Fruit fly (Drosophila melanogaster) whole organism, embryonic: ENCODE measurements around the gene Chchd2.

ENCODE experiments used
- Atf-2 ChIP-seq: fragments of 200-800 bp; sonication (Bioruptor generic); optimal IDR thresholded peaks from 2 replicates; lab custom pipeline; 2016; ENCODE audit warnings: missing biosample characterization, missing genetic modification characterization
- Atf3 ChIP-seq: fragments of 200-800 bp; sonication (Bioruptor generic); optimal IDR thresholded peaks from 3 replicates; lab custom pipeline; 2016; ENCODE audit warnings: missing biosample characterization, missing genetic modification characterization
- CG10321 ChIP-seq: fragments of 200-800 bp; sonication (Bioruptor generic); IDR thresholded peaks from 2 replicates; pipeline ENCODE4 v1.3.6; 2022; ENCODE audit warnings: missing biosample characterization, missing genetic modification characterization
- CG10431 ChIP-seq: fragments of 200-800 bp; sonication (Bioruptor generic); optimal IDR thresholded peaks from 3 replicates; lab custom pipeline; 2018; ENCODE audit warnings: missing biosample characterization, mild to moderate bottlenecking, missing genetic modification characterization
- CG13287 ChIP-seq: fragments of 200-800 bp; sonication (Bioruptor generic); IDR thresholded peaks from 2 replicates; pipeline ENCODE4 v1.3.6; 2022; ENCODE audit warnings: missing biosample characterization, missing genetic modification characterization; ENCODE audit not compliant: partially characterized antibody
- CG13296 ChIP-seq: fragments of 200-800 bp; sonication (Bioruptor generic); optimal IDR thresholded peaks from 3 replicates; lab custom pipeline; 2018; ENCODE audit warnings: missing biosample characterization, mild to moderate bottlenecking, missing genetic modification characterization
- CG14860 ChIP-seq: fragments of 200-800 bp; sonication (Bioruptor generic); IDR thresholded peaks from 3 replicates; pipeline ENCODE4 v1.3.6; 2022; ENCODE audit warnings: missing biosample characterization, missing genetic modification characterization; ENCODE audit not compliant: partially characterized antibody
- CG16815 ChIP-seq: fragments of 200-800 bp; sonication (Bioruptor generic); optimal IDR thresholded peaks from 3 replicates; lab custom pipeline; 2017; ENCODE audit warnings: missing biosample characterization, mild to moderate bottlenecking, missing genetic modification characterization
- CG17829 ChIP-seq: fragments of 200-800 bp; optimal IDR thresholded peaks from 2 replicates; lab custom pipeline; 2019; ENCODE audit warnings: missing biosample characterization, mild to moderate bottlenecking, missing genetic modification characterization, moderate library complexity
- CG2120 ChIP-seq: fragments of 200-800 bp; sonication (Bioruptor generic); optimal IDR thresholded peaks from 3 replicates; lab custom pipeline; 2016; ENCODE audit warnings: missing biosample characterization, missing genetic modification characterization
- CG30020 ChIP-seq: fragments of 200-800 bp; optimal IDR thresholded peaks from 2 replicates; lab custom pipeline; 2019; ENCODE audit warnings: missing biosample characterization, mild to moderate bottlenecking, missing genetic modification characterization, moderate library complexity
- CG33213 ChIP-seq: fragments of 200-800 bp; sonication (Bioruptor generic); optimal IDR thresholded peaks from 3 replicates; lab custom pipeline; 2016; ENCODE audit warnings: missing biosample characterization, missing genetic modification characterization
- CG34376 ChIP-seq: fragments of 200-800 bp; sonication (Bioruptor generic); optimal IDR thresholded peaks from 2 replicates; lab custom pipeline; 2018; ENCODE audit warnings: missing biosample characterization, mild to moderate bottlenecking, missing genetic modification characterization
- CG3838 ChIP-seq: fragments of 200-800 bp; sonication (Bioruptor generic); optimal IDR thresholded peaks from 3 replicates; lab custom pipeline; 2016; ENCODE audit warnings: missing biosample characterization, missing genetic modification characterization
- CG3995 ChIP-seq: fragments of 200-800 bp; sonication (Bioruptor generic); optimal IDR thresholded peaks from 3 replicates; lab custom pipeline; 2016; ENCODE audit warnings: missing biosample characterization, missing genetic modification characterization
- CG42726 ChIP-seq: fragments of 200-800 bp; sonication (Bioruptor generic); IDR thresholded peaks from 2 replicates; pipeline ENCODE4 v1.3.6; 2022; ENCODE audit warnings: missing biosample characterization, missing genetic modification characterization; ENCODE audit not compliant: partially characterized antibody
- CG4730 ChIP-seq: fragments of 200-800 bp; sonication (Bioruptor generic); IDR thresholded peaks from 2 replicates; pipeline ENCODE4 v1.3.6; 2022; ENCODE audit warnings: missing biosample characterization, missing genetic modification characterization
- CG5953 ChIP-seq: fragments of 200-800 bp; sonication (Bioruptor generic); IDR thresholded peaks from 2 replicates; pipeline ENCODE4 v1.3.6; 2022; ENCODE audit warnings: missing biosample characterization, missing genetic modification characterization
- CG6175 ChIP-seq: fragments of 200-800 bp; sonication (Bioruptor generic); IDR thresholded peaks from 3 replicates; pipeline ENCODE4 v1.3.6; 2022; ENCODE audit warnings: missing biosample characterization, missing genetic modification characterization
- CG6654 ChIP-seq: fragments of 200-800 bp; sonication (Bioruptor generic); optimal IDR thresholded peaks from 2 replicates; lab custom pipeline; 2017; ENCODE audit warnings: missing biosample characterization, mild to moderate bottlenecking, missing genetic modification characterization
- CG7839 ChIP-seq: fragments of 200-800 bp; sonication (Bioruptor generic); optimal IDR thresholded peaks from 3 replicates; lab custom pipeline; 2018; ENCODE audit warnings: missing biosample characterization, mild to moderate bottlenecking, missing genetic modification characterization, moderate library complexity
- CG7963 ChIP-seq: fragments of 200-800 bp; sonication (Bioruptor generic); IDR thresholded peaks from 3 replicates; pipeline ENCODE4 v1.3.6; 2022; ENCODE audit warnings: missing biosample characterization, missing genetic modification characterization; ENCODE audit not compliant: partially characterized antibody
- CTCF ChIP-seq: fragments of 200-800 bp; sonication (Bioruptor generic); optimal IDR thresholded peaks from 2 replicates; lab custom pipeline; 2017; ENCODE audit warnings: missing biosample characterization, mild to moderate bottlenecking, missing genetic modification characterization, moderate library complexity
- D19A ChIP-seq: fragments of 200-800 bp; optimal IDR thresholded peaks from 3 replicates; lab custom pipeline; 2019; ENCODE audit warnings: missing biosample characterization, mild to moderate bottlenecking, missing genetic modification characterization, moderate library complexity
- Doc2 ChIP-seq: fragments of 200-800 bp; sonication (Bioruptor generic); IDR thresholded peaks from 2 replicates; pipeline ENCODE4 v1.3.6; 2022; ENCODE audit warnings: missing biosample characterization, missing genetic modification characterization
- ERR ChIP-seq: fragments of 200-800 bp; sonication (Bioruptor generic); optimal IDR thresholded peaks from 2 replicates; lab custom pipeline; 2016; ENCODE audit warnings: missing biosample characterization, missing genetic modification characterization
- Hand ChIP-seq: fragments of 200-800 bp; sonication (Bioruptor generic); optimal IDR thresholded peaks from 2 replicates; lab custom pipeline; 2017; ENCODE audit warnings: mild to moderate bottlenecking, missing biosample characterization, missing genetic modification reagents, missing genetic modification characterization
- Kr ChIP-seq: fragments of 200-800 bp; sonication (Bioruptor generic); optimal IDR thresholded peaks from 2 replicates; lab custom pipeline; 2017; ENCODE audit warnings: missing biosample characterization, mild to moderate bottlenecking, missing genetic modification characterization
- Mad ChIP-seq: fragments of 200-800 bp; sonication (Bioruptor generic); optimal IDR thresholded peaks from 2 replicates; lab custom pipeline; 2016; ENCODE audit warnings: missing biosample characterization, missing genetic modification characterization
- NK7.1 ChIP-seq: fragments of 200-800 bp; sonication (Bioruptor generic); optimal IDR thresholded peaks from 3 replicates; lab custom pipeline; 2016; ENCODE audit warnings: missing biosample characterization, missing genetic modification characterization
- ab ChIP-seq: fragments of 200-800 bp; sonication (Bioruptor generic); optimal IDR thresholded peaks from 2 replicates; lab custom pipeline; 2016; ENCODE audit warnings: missing biosample characterization, missing genetic modification characterization
- bigmax ChIP-seq: fragments of 200-800 bp; sonication (Bioruptor generic); optimal IDR thresholded peaks from 2 replicates; lab custom pipeline; 2018; ENCODE audit warnings: missing biosample characterization, mild to moderate bottlenecking, missing genetic modification characterization
- chinmo ChIP-seq: fragments of 200-800 bp; sonication (Bioruptor generic); IDR thresholded peaks from 4 replicates; pipeline ENCODE4 v1.3.6; 2022; ENCODE audit warnings: missing biosample characterization, missing genetic modification characterization; ENCODE audit not compliant: partially characterized antibody
- crc ChIP-seq: fragments of 200-800 bp; sonication (Bioruptor generic); optimal IDR thresholded peaks from 2 replicates; lab custom pipeline; 2016; ENCODE audit warnings: missing biosample characterization, missing genetic modification characterization
- crp ChIP-seq, 2 experiments: fragments of 200-800 bp; sonication (Bioruptor generic); optimal IDR thresholded peaks; 2 replicates in 1 of 2; 3 replicates in 1 of 2; lab custom pipeline; 2017; ENCODE audit warnings: missing biosample characterization in 2 of 2, missing genetic modification characterization in 2 of 2, mild to moderate bottlenecking in 1 of 2, moderate library complexity in 1 of 2
- dan ChIP-seq: fragments of 200-800 bp; sonication (Bioruptor generic); IDR thresholded peaks from 2 replicates; pipeline ENCODE4 v1.3.6; 2022; ENCODE audit warnings: missing biosample characterization, missing genetic modification characterization
- danr ChIP-seq: fragments of 200-800 bp; sonication (Bioruptor generic); IDR thresholded peaks from 2 replicates; pipeline ENCODE4 v1.3.6; 2022; ENCODE audit warnings: missing biosample characterization, missing genetic modification characterization
- emc ChIP-seq: fragments of 200-800 bp; sonication (Bioruptor generic); optimal IDR thresholded peaks from 2 replicates; lab custom pipeline; 2016; ENCODE audit warnings: missing biosample characterization, missing genetic modification characterization
- gt ChIP-seq: fragments of 200-800 bp; sonication (Bioruptor generic); IDR thresholded peaks from 2 replicates; pipeline ENCODE4 v1.3.6; 2022; ENCODE audit warnings: missing biosample characterization, missing genetic modification characterization
- her ChIP-seq: fragments of 200-800 bp; sonication (Bioruptor generic); optimal IDR thresholded peaks from 2 replicates; lab custom pipeline; 2016; ENCODE audit warnings: missing biosample characterization, missing genetic modification characterization
- jing ChIP-seq: fragments of 200-800 bp; sonication (Bioruptor generic); optimal IDR thresholded peaks from 2 replicates; lab custom pipeline; 2018; ENCODE audit warnings: missing biosample characterization, mild to moderate bottlenecking, missing genetic modification characterization
- kni ChIP-seq: fragments of 200-800 bp; sonication (Bioruptor generic); optimal IDR thresholded peaks from 3 replicates; lab custom pipeline; 2017; ENCODE audit warnings: mild to moderate bottlenecking, missing biosample characterization, missing genetic modification reagents, missing genetic modification characterization
- knrl ChIP-seq: fragments of 200-800 bp; sonication (Bioruptor generic); IDR thresholded peaks from 3 replicates; pipeline ENCODE4 v1.3.6; 2022; ENCODE audit warnings: missing biosample characterization, missing genetic modification characterization; ENCODE audit not compliant: partially characterized antibody
- org-1 ChIP-seq: fragments of 200-800 bp; sonication (Bioruptor generic); optimal IDR thresholded peaks from 2 replicates; lab custom pipeline; 2017; ENCODE audit warnings: missing biosample characterization, missing genetic modification characterization
- pho ChIP-seq: fragments of 200-800 bp; sonication (Bioruptor generic); optimal IDR thresholded peaks from 2 replicates; lab custom pipeline; 2016; ENCODE audit warnings: missing biosample characterization, missing genetic modification characterization
- so ChIP-seq: fragments of 200-800 bp; sonication (Bioruptor generic); IDR thresholded peaks from 3 replicates; pipeline ENCODE4 v1.3.6; 2022; ENCODE audit warnings: missing biosample characterization, missing genetic modification characterization
- sug ChIP-seq: fragments of 200-800 bp; optimal IDR thresholded peaks from 2 replicates; lab custom pipeline; 2019; ENCODE audit warnings: missing biosample characterization, mild to moderate bottlenecking, missing genetic modification characterization, moderate library complexity
- z ChIP-seq: fragments of 200-800 bp; sonication (Bioruptor generic); IDR thresholded peaks from 3 replicates; pipeline ENCODE4 v1.3.6; 2022; ENCODE audit warnings: missing biosample characterization, missing genetic modification characterization
- zen ChIP-seq: fragments of 200-800 bp; sonication (Bioruptor generic); optimal IDR thresholded peaks from 3 replicates; lab custom pipeline; 2018; ENCODE audit warnings: missing biosample characterization, mild to moderate bottlenecking, missing genetic modification characterization, moderate library complexity
- zf30C ChIP-seq: fragments of 200-800 bp; sonication (Bioruptor generic); optimal IDR thresholded peaks from 3 replicates; lab custom pipeline; 2018; ENCODE audit warnings: missing biosample characterization, mild to moderate bottlenecking, missing genetic modification characterization

Chchd2 gene

DNA sequence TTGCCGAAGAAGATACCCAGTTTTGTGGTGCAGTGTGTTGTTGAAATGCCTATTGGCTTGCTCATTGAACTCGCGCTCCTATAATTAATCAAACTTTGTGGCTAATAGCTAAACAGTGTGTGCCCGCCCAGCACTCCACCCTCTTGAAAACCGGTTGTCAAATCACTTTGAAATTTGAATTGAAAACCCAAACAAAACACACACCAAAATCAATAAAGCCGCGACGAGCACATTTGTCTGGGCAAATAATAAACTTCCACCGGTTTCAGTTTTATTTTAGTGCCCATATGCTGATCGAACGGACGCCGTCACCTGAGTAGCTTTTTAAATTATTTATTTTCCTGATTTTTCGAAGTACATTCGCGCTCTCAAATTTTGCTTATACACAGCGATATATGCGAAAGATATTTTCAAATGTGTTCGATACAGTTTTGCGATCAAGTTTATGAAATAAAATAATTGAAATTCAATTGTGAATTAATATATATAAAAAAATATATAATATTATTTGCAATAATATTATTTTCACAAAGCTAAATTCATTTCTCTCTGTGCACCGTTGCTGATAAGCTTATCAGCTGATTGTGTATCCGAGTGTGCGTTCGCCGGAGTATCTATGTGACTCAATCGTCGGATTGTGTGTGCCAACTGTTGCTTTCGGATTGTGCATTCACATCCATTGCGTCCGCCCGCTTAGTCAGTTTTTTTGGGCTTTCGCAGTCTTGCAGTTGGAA is 18.9 kb upstream of the Chchd2 start (continued):
- TF ChIP-seq CG10321 (GFP tag; lab: Robert Waterston, UW) (no peak; the same call in 1 of the 2 replicates), crc (GFP tag; lab: Kevin White, UChicago) (no peak), CTCF (GFP tag; lab: Kevin White, UChicago) (no peak), CG5953 (GFP tag; lab: Robert Waterston, UW) (peak; percentile 80; the same call in 1 of the 2 replicates), zen (tag; lab: Kevin White, UChicago) (peak; percentile 53), gt (GFP tag; lab: Robert Waterston, UW) (no peak), CG14860 (no peak), D19A (tag; lab: Kevin White, UChicago) (peak; percentile 83), NK7.1 (GFP tag; lab: Kevin White, UChicago) (peak; percentile 43), so (GFP tag; lab: Robert Waterston, UW) (peak; percentile 86), pho (no peak), CG30020 (tag; lab: Kevin White, UChicago) (peak; percentile 33), CG6175 (no peak), CG6654 (GFP tag; lab: Kevin White, UChicago) (peak; percentile 12), Atf-2 (GFP tag; lab: Kevin White, UChicago) (no peak), kni (GFP tag; lab: Kevin White, UChicago) (no peak), CG33213 (peak; percentile 7), Doc2 (GFP tag; lab: Robert Waterston, UW) (no peak), CG4730 (GFP tag; lab: Robert Waterston, UW) (peak; percentile 60), ERR (GFP tag; lab: Kevin White, UChicago) (no peak), CG13296 (GFP tag; lab: Kevin White, UChicago) (peak; percentile 86), CG10431 (GFP tag; lab: Kevin White, UChicago) (peak; percentile 14), ab (GFP tag; lab: Kevin White, UChicago) (no peak), sug (tag; lab: Kevin White, UChicago) (peak; percentile 65), CG7963 (GFP tag; lab: Robert Waterston, UW) (no peak), bigmax (GFP tag; lab: Kevin White, UChicago) (no peak), Kr (GFP tag; lab: Kevin White, UChicago) (no peak), CG42726 (no peak), CG3838 (no peak), CG13287 (GFP tag; lab: Robert Waterston, UW) (no peak), chinmo (GFP tag; lab: Robert Waterston, UW) (0 out of 4 replicates have a peak, but pooled peaks have one; percentile 57), CG34376 (GFP tag; lab: Kevin White, UChicago) (peak; percentile 58), her (no peak), knrl (GFP tag; lab: Robert Waterston, UW) (no peak), z (GFP tag; lab: Robert Waterston, UW) (no peak), Mad (GFP tag; lab: Kevin White, UChicago) (no peak), Atf3 (GFP tag; lab: Kevin White, UChicago) (no peak), CG16815 (peak; percentile 9), danr (GFP tag; lab: Robert Waterston, UW) (peak; percentile 64), CG3995 (GFP tag; lab: Kevin White, UChicago) (no peak), jing (GFP tag; lab: Kevin White, UChicago) (no peak), CG17829 (tag; lab: Kevin White, UChicago) (peak; percentile 86), dan (no peak), CG7839 (tag; lab: Kevin White, UChicago) (peak; percentile 90), CG2120 (GFP tag; lab: Kevin White, UChicago) (peak; percentile 65), emc (GFP tag; lab: Kevin White, UChicago) (no peak), crp (GFP tag; optimal IDR thresholded peaks at IDR 0.05; lab: Kevin White, UChicago) (peak in 1 of 2 experiments; percentile 52), zf30C (GFP tag; lab: Kevin White, UChicago) (peak; percentile 79), org-1 (GFP tag; lab: Kevin White, UChicago) (peak; percentile 64), Hand (GFP tag; lab: Kevin White, UChicago) (peak; percentile 48)
